Worm (Caenorhabditis elegans) whole organism, mixed stage, embryonic: ENCODE results near the gene srv-29.

Experiments used
- bed-3 ChIP-seq: fragments of 200-800 bp; sonication (Bioruptor generic); optimal IDR thresholded peaks from 3 replicates; lab custom pipeline; 2018; ENCODE audit warnings: mild to moderate bottlenecking, missing genetic modification characterization, moderate library complexity, missing compliant biosample characterization
- blmp-1 ChIP-seq: fragments of 150-350 bp; optimal IDR thresholded peaks from 2 replicates; lab custom pipeline; 2014; ENCODE audit warnings: missing biosample characterization, missing genetic modification characterization
- ceh-39 ChIP-seq: fragments of 150-350 bp; optimal IDR thresholded peaks from 2 replicates; lab custom pipeline; 2014; ENCODE audit warnings: missing biosample characterization, missing genetic modification characterization
- ceh-83 ChIP-seq: fragments of 200-800 bp; sonication (Bioruptor generic); optimal IDR thresholded peaks from 2 replicates; lab custom pipeline; 2018; ENCODE audit warnings: mild to moderate bottlenecking, missing genetic modification characterization, missing compliant biosample characterization
- ces-1 ChIP-seq: fragments of 150-350 bp; optimal IDR thresholded peaks from 2 replicates; lab custom pipeline; 2014; ENCODE audit warnings: missing biosample characterization, missing genetic modification reagents, missing genetic modification characterization
- cnd-1 ChIP-seq: fragments of 200-800 bp; sonication (Bioruptor generic); optimal IDR thresholded peaks from 2 replicates; lab custom pipeline; 2018; ENCODE audit warnings: mild to moderate bottlenecking, missing genetic modification characterization, missing compliant biosample characterization
- drap-1 ChIP-seq: fragments of 200-800 bp; sonication (Bioruptor generic); optimal IDR thresholded peaks from 3 replicates; lab custom pipeline; 2018; ENCODE audit warnings: mild to moderate bottlenecking, missing genetic modification characterization, missing compliant biosample characterization
- elt-1 ChIP-seq: sonication (generic microtip); optimal IDR thresholded peaks from 2 replicates; lab custom pipeline; 2017; ENCODE audit warnings: missing genetic modification characterization, mild to moderate bottlenecking, missing compliant biosample characterization, antibody characterized with exemption, moderate library complexity, borderline replicate concordance; ENCODE audit not compliant: insufficient read depth
- elt-3 ChIP-seq: fragments of 150-350 bp; optimal IDR thresholded peaks from 2 replicates; lab custom pipeline; 2014; ENCODE audit warnings: missing biosample characterization, missing genetic modification characterization
- flh-1 ChIP-seq: fragments of 200-800 bp; sonication (Bioruptor generic); optimal IDR thresholded peaks from 2 replicates; lab custom pipeline; 2018; ENCODE audit warnings: mild to moderate bottlenecking, missing genetic modification characterization, moderate library complexity, missing compliant biosample characterization
- ham-2 ChIP-seq: fragments of 200-800 bp; sonication (Bioruptor generic); optimal IDR thresholded peaks from 2 replicates; lab custom pipeline; 2018; ENCODE audit warnings: mild to moderate bottlenecking, missing genetic modification characterization, missing compliant biosample characterization
- hlh-1 ChIP-seq: fragments of 150-350 bp; optimal IDR thresholded peaks from 2 replicates; lab custom pipeline; 2014; ENCODE audit warnings: missing biosample characterization, missing genetic modification reagents, missing genetic modification characterization
- lin-13 ChIP-seq: fragments of 150-350 bp; optimal IDR thresholded peaks from 2 replicates; lab custom pipeline; 2014; ENCODE audit warnings: missing biosample characterization, missing genetic modification characterization
- lin-32 ChIP-seq: fragments of 200-800 bp; sonication (Bioruptor generic); optimal IDR thresholded peaks from 2 replicates; lab custom pipeline; 2018; ENCODE audit warnings: mild to moderate bottlenecking, missing genetic modification characterization, missing compliant biosample characterization
- lsy-2 ChIP-seq: fragments of 150-350 bp; optimal IDR thresholded peaks from 2 replicates; lab custom pipeline; 2014; ENCODE audit warnings: missing biosample characterization, missing genetic modification characterization
- mab-5 ChIP-seq: fragments of 150-350 bp; optimal IDR thresholded peaks from 2 replicates; lab custom pipeline; 2014; ENCODE audit warnings: missing biosample characterization, missing genetic modification characterization
- mep-1 ChIP-seq: fragments of 150-350 bp; optimal IDR thresholded peaks from 2 replicates; lab custom pipeline; 2017; ENCODE audit warnings: missing biosample characterization, missing genetic modification reagents, missing genetic modification characterization, inconsistent platforms
- mls-2 ChIP-seq: sonication (generic microtip); optimal IDR thresholded peaks from 2 replicates; lab custom pipeline; 2016; ENCODE audit warnings: mild to moderate bottlenecking, missing genetic modification characterization, moderate library complexity, missing compliant biosample characterization
- nhr-2 ChIP-seq: fragments of 150-350 bp; optimal IDR thresholded peaks from 2 replicates; lab custom pipeline; 2014; ENCODE audit warnings: missing biosample characterization, missing genetic modification characterization
- nhr-237 ChIP-seq: fragments of 150-350 bp; optimal IDR thresholded peaks from 2 replicates; lab custom pipeline; 2014; ENCODE audit warnings: missing biosample characterization, missing genetic modification characterization
- nhr-28 ChIP-seq: fragments of 150-350 bp; optimal IDR thresholded peaks from 2 replicates; lab custom pipeline; 2014; ENCODE audit warnings: missing biosample characterization, missing genetic modification characterization
- nhr-76 ChIP-seq: sonication (generic microtip); optimal IDR thresholded peaks from 2 replicates; lab custom pipeline; 2017; ENCODE audit warnings: missing biosample characterization, missing genetic modification characterization
- pha-4 ChIP-seq: fragments of 150-350 bp; optimal IDR thresholded peaks from 2 replicates; lab custom pipeline; 2018; ENCODE audit warnings: missing biosample characterization, missing genetic modification reagents, missing genetic modification characterization
- snpc-4 ChIP-seq: fragments of 150-350 bp; optimal IDR thresholded peaks from 2 replicates; lab custom pipeline; 2014; ENCODE audit warnings: missing biosample characterization, missing genetic modification characterization
- sptf-1 ChIP-seq: sonication (generic microtip); optimal IDR thresholded peaks from 2 replicates; lab custom pipeline; 2017; ENCODE audit warnings: mild to moderate bottlenecking, missing genetic modification characterization, moderate library complexity, missing compliant biosample characterization
- tbx-8 ChIP-seq: fragments of 200-800 bp; sonication (Bioruptor generic); optimal IDR thresholded peaks from 2 replicates; lab custom pipeline; 2018; ENCODE audit warnings: mild to moderate bottlenecking, missing genetic modification characterization, moderate library complexity, missing compliant biosample characterization
- unc-120 ChIP-seq: sonication (generic microtip); optimal IDR thresholded peaks from 2 replicates; lab custom pipeline; 2017; ENCODE audit warnings: missing genetic modification characterization, missing compliant biosample characterization; ENCODE audit not compliant: poor library complexity, severe bottlenecking
- unc-62 ChIP-seq: fragments of 150-350 bp; optimal IDR thresholded peaks from 2 replicates; lab custom pipeline; 2014; ENCODE audit warnings: missing biosample characterization, missing genetic modification reagents, missing genetic modification characterization
- zip-8 ChIP-seq: fragments of 150-350 bp; optimal IDR thresholded peaks from 2 replicates; lab custom pipeline; 2014; ENCODE audit warnings: missing biosample characterization, missing genetic modification characterization
- ztf-11 ChIP-seq: fragments of 150-350 bp; optimal IDR thresholded peaks from 2 replicates; lab custom pipeline; 2014; ENCODE audit warnings: missing biosample characterization, missing genetic modification characterization

srv-29 gene

ce11 chrIV:6219429-6219828 lies 47.0 kb downstream of the srv-29 start, which contains the start of gene C49A9.4:
Gene C49A9.4, plus strand, starts transcription at chrIV:6219693.
- no peak for TF ChIP-seq drap-1 (GFP tag; lab: Kevin White, UChicago)
- no peak for TF ChIP-seq unc-62 (GFP tag; lab: Kevin White, UChicago)
- no peak for TF ChIP-seq zip-8
- TF ChIP-seq ceh-83 (GFP tag; lab: Kevin White, UChicago) = no peak
- TF ChIP-seq tbx-8 = no peak
- no peak for TF ChIP-seq ceh-39 (tag; lab: Kevin White, UChicago)
- no peak for TF ChIP-seq hlh-1 (tag; lab: Kevin White, UChicago)
- TF ChIP-seq snpc-4 (tag; lab: Kevin White, UChicago) = no peak
- TF ChIP-seq cnd-1 (tag; lab: Kevin White, UChicago) = no peak
- no peak for TF ChIP-seq ces-1
- TF ChIP-seq mep-1 (tag; lab: Kevin White, UChicago) = no peak
- no peak for TF ChIP-seq nhr-28 (tag; lab: Kevin White, UChicago)
- TF ChIP-seq nhr-76 (tag; lab: Kevin White, UChicago) = no peak
- no peak for TF ChIP-seq flh-1 (GFP tag; lab: Kevin White, UChicago)
- no peak for TF ChIP-seq nhr-2 (tag; lab: Kevin White, UChicago)
- TF ChIP-seq unc-120 (tag; lab: Kevin White, UChicago) = no peak
- no peak for TF ChIP-seq ztf-11 (tag; lab: Kevin White, UChicago)
- no peak for TF ChIP-seq pha-4 (tag; lab: Kevin White, UChicago)
- no peak for TF ChIP-seq nhr-237
- no peak for TF ChIP-seq bed-3 (GFP tag; lab: Kevin White, UChicago)

ce11 chrIV:6217503-6217902 lies 48.9 kb downstream of the srv-29 start:
- no peak for TF ChIP-seq snpc-4 (tag; lab: Kevin White, UChicago)
- TF ChIP-seq mls-2 (tag; lab: Kevin White, UChicago) = no peak
- no peak for TF ChIP-seq drap-1 (GFP tag; lab: Kevin White, UChicago)
- TF ChIP-seq unc-120 (tag; lab: Kevin White, UChicago) = no peak
- no peak for TF ChIP-seq ceh-39 (tag; lab: Kevin White, UChicago)
- no peak for TF ChIP-seq pha-4 (tag; lab: Kevin White, UChicago)
- TF ChIP-seq zip-8 = no peak
- no peak for TF ChIP-seq lin-32 (GFP tag; lab: Kevin White, UChicago)
- no peak for TF ChIP-seq ham-2
- TF ChIP-seq lsy-2 (tag; lab: Kevin White, UChicago) = no peak
- TF ChIP-seq nhr-28 (tag; lab: Kevin White, UChicago) = no peak
- no peak for TF ChIP-seq cnd-1 (tag; lab: Kevin White, UChicago)
- TF ChIP-seq sptf-1 = no peak
- TF ChIP-seq mab-5 (tag; lab: Kevin White, UChicago) = no peak
- no peak for TF ChIP-seq ztf-11 (tag; lab: Kevin White, UChicago)

ce11 chrIV:6217066-6217465 lies 49.3 kb downstream of the srv-29 start, which contains the start of gene C49A9.9:
Gene C49A9.9, plus strand, starts transcription at chrIV:6217372.
- TF ChIP-seq sptf-1 = no peak
- no peak for TF ChIP-seq ces-1
- no peak for TF ChIP-seq elt-1 (tag; lab: Kevin White, UChicago)
- TF ChIP-seq blmp-1 (tag; lab: Kevin White, UChicago) = no peak
- no peak for TF ChIP-seq lsy-2 (tag; lab: Kevin White, UChicago)
- TF ChIP-seq drap-1 (GFP tag; lab: Kevin White, UChicago) = no peak
- TF ChIP-seq lin-32 (GFP tag; lab: Kevin White, UChicago) = no peak
- no peak for TF ChIP-seq elt-3 (tag; lab: Kevin White, UChicago)
- no peak for TF ChIP-seq lin-13
- no peak for TF ChIP-seq ceh-39 (tag; lab: Kevin White, UChicago)
- no peak for TF ChIP-seq flh-1 (GFP tag; lab: Kevin White, UChicago)
- TF ChIP-seq nhr-237 = no peak
